Worm (Caenorhabditis elegans): ENCODE data around the gene srx-17.

DNA sequence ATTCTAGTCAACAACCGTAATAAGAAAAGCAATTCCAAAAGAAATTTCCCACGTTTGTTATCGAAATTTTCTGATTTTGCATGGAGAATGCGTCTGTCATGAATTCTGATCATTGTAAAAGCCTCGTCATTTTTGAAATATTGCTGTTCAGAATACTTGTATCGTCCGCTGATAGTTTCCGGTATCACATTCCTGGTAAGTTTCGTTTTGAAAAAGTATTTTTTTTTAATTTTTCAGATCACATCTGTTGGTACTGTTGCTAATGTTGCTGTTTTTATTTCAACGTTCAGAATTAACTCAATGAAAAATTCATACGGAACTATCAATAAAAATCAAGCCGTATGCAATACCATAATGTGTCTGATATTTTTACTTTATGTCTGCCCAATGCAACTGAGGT, at the start of gene srx-17:
- TF ChIP-seq C34F6.9 (tag; optimal IDR thresholded peaks at IDR 0.05) (no peak), fos-1 (tag; optimal IDR thresholded peaks at IDR 0.05) (no peak), alr-1 (tag; optimal IDR thresholded peaks at IDR 0.05) (no peak), blmp-1 (tag; optimal IDR thresholded peaks at IDR 0.05; ENCODE audit: insufficient read depth) (no peak), ceh-16 (tag; optimal IDR thresholded peaks at IDR 0.05) (no peak), ama-1 (optimal IDR thresholded peaks at IDR 0.05) (no peak), skn-1 (tag; optimal IDR thresholded peaks at IDR 0.05) (no peak), gmeb-1 (tag; optimal IDR thresholded peaks at IDR 0.05) (no peak), ceh-82 (tag; optimal IDR thresholded peaks at IDR 0.05) (no peak), Y55F3AM.14 (GFP tag; optimal IDR thresholded peaks at IDR 0.05) (no peak), nhr-11 (tag; optimal IDR thresholded peaks at IDR 0.05) (no peak)
